Worm (Caenorhabditis elegans) whole organism, L1 larva: ENCODE measurements around the gene ttr-15.

Experiments
- C04F5.9 ChIP-seq: sonication (generic microtip); optimal IDR thresholded peaks from 2 replicates; lab custom pipeline; 2016; ENCODE audit warnings: missing genetic modification characterization, missing compliant biosample characterization
- C16A3.4 ChIP-seq: fragments of 150-350 bp; optimal IDR thresholded peaks from 2 replicates; lab custom pipeline; 2014; ENCODE audit warnings: missing biosample characterization, missing genetic modification characterization
- ama-1 ChIP-seq: fragments of 150-350 bp; optimal IDR thresholded peaks from 2 replicates; lab custom pipeline; 2014
- blmp-1 ChIP-seq: fragments of 150-350 bp; optimal IDR thresholded peaks from 2 replicates; lab custom pipeline; 2014; ENCODE audit warnings: missing biosample characterization, missing genetic modification characterization
- ceh-63 ChIP-seq: fragments of 200-800 bp; sonication (Bioruptor generic); optimal IDR thresholded peaks from 2 replicates; lab custom pipeline; 2018; ENCODE audit warnings: mild to moderate bottlenecking, missing genetic modification characterization, missing compliant biosample characterization
- ceh-90 ChIP-seq: sonication (generic microtip); optimal IDR thresholded peaks from 2 replicates; lab custom pipeline; 2016; ENCODE audit warnings: missing genetic modification characterization, missing compliant biosample characterization
- egl-13 ChIP-seq: sonication (generic microtip); optimal IDR thresholded peaks from 2 replicates; lab custom pipeline; 2016; ENCODE audit warnings: missing genotype, missing genetic modification reagents, missing genetic modification characterization, missing compliant biosample characterization
- elt-3 ChIP-seq, 6 experiments: fragments of 150-350 bp in 1 of 6; sonication (generic microtip); optimal IDR thresholded peaks; 2 replicates each; lab custom pipeline; 2017 to 2018; ENCODE audit warnings: missing biosample characterization in 6 of 6, missing genetic modification characterization in 6 of 6, inconsistent platforms in 1 of 6
- fkh-8 ChIP-seq: sonication (generic microtip); optimal IDR thresholded peaks from 2 replicates; lab custom pipeline; 2016; ENCODE audit warnings: mild to moderate bottlenecking, missing genetic modification characterization, missing compliant biosample characterization
- fos-1 ChIP-seq: fragments of 150-350 bp; optimal IDR thresholded peaks from 2 replicates; lab custom pipeline; 2014; ENCODE audit warnings: missing biosample characterization, missing genetic modification characterization
- hpl-2 ChIP-seq: fragments of 150-350 bp; optimal IDR thresholded peaks from 2 replicates; lab custom pipeline; 2014; ENCODE audit warnings: missing biosample characterization, missing genetic modification reagents, missing genetic modification characterization
- isw-1 ChIP-seq: fragments of 200-800 bp; sonication (Bioruptor generic); IDR thresholded peaks from 2 replicates; pipeline ENCODE4 v1.3.6; 2022; ENCODE audit warnings: missing genetic modification characterization, missing compliant biosample characterization
- jun-1 ChIP-seq: fragments of 150-350 bp; optimal IDR thresholded peaks from 2 replicates; lab custom pipeline; 2014; ENCODE audit warnings: missing biosample characterization, missing genetic modification reagents, missing genetic modification characterization
- lin-14 ChIP-seq: fragments of 200-800 bp; sonication (Bioruptor generic); optimal IDR thresholded peaks from 2 replicates; lab custom pipeline; 2018; ENCODE audit warnings: mild to moderate bottlenecking, missing genetic modification characterization, moderate library complexity, missing compliant biosample characterization
- mdl-1 ChIP-seq, 2 experiments: fragments of 150-350 bp; optimal IDR thresholded peaks; 2 replicates each; lab custom pipeline; 2014 to 2017; ENCODE audit warnings: missing biosample characterization in 2 of 2, missing genetic modification characterization in 2 of 2, inconsistent platforms in 1 of 2
- nhr-12 ChIP-seq: sonication (generic microtip); optimal IDR thresholded peaks from 2 replicates; lab custom pipeline; 2017; ENCODE audit warnings: missing biosample characterization, missing genetic modification characterization
- nhr-19 ChIP-seq: fragments of 200-800 bp; sonication (Bioruptor generic); conservative IDR thresholded peaks from 2 replicates; pipeline ENCODE4 v1.3.6; 2022; ENCODE audit warnings: missing genetic modification characterization, missing compliant biosample characterization
- nhr-20 ChIP-seq: sonication (generic microtip); optimal IDR thresholded peaks from 2 replicates; lab custom pipeline; 2016; ENCODE audit warnings: mild to moderate bottlenecking, missing genetic modification characterization, missing compliant biosample characterization
- nhr-71 ChIP-seq: sonication (generic microtip); optimal IDR thresholded peaks from 2 replicates; lab custom pipeline; 2016; ENCODE audit warnings: mild to moderate bottlenecking, missing genetic modification characterization, moderate library complexity, missing compliant biosample characterization
- nhr-76 ChIP-seq: sonication (generic microtip); optimal IDR thresholded peaks from 2 replicates; lab custom pipeline; 2017; ENCODE audit warnings: missing biosample characterization, missing genetic modification characterization
- nhr-84 ChIP-seq: sonication (generic microtip); optimal IDR thresholded peaks from 2 replicates; lab custom pipeline; 2017; ENCODE audit warnings: missing biosample characterization, missing genetic modification characterization
- nhr-85 ChIP-seq: sonication (generic microtip); peaks from one replicate; lab custom pipeline; 2016; ENCODE audit warnings: missing genetic modification characterization, inconsistent platforms, missing compliant biosample characterization
- nhr-90 ChIP-seq: sonication (generic microtip); optimal IDR thresholded peaks from 2 replicates; lab custom pipeline; 2016; ENCODE audit warnings: mild to moderate bottlenecking, missing genetic modification characterization, missing compliant biosample characterization; ENCODE audit not compliant: poor library complexity
- pax-3 ChIP-seq: fragments of 200-800 bp; sonication (Bioruptor generic); optimal IDR thresholded peaks from 2 replicates; lab custom pipeline; 2018; ENCODE audit warnings: mild to moderate bottlenecking, missing genetic modification characterization, moderate library complexity, missing compliant biosample characterization
- pqm-1 ChIP-seq: sonication (generic microtip); optimal IDR thresholded peaks from 3 replicates; lab custom pipeline; 2017; ENCODE audit warnings: missing biosample characterization, missing genetic modification characterization
- rnt-1 ChIP-seq: sonication (generic microtip); optimal IDR thresholded peaks from 2 replicates; lab custom pipeline; 2016; ENCODE audit warnings: mild to moderate bottlenecking, missing genetic modification characterization, moderate library complexity, missing compliant biosample characterization
- skn-1 ChIP-seq: fragments of 150-350 bp; optimal IDR thresholded peaks from 2 replicates; lab custom pipeline; 2014; ENCODE audit warnings: missing biosample characterization, missing genetic modification characterization
- sox-4 ChIP-seq: sonication (generic microtip); optimal IDR thresholded peaks from 2 replicates; lab custom pipeline; 2016; ENCODE audit warnings: missing genetic modification characterization, missing compliant biosample characterization
- sptf-1 ChIP-seq: fragments of 150-350 bp; optimal IDR thresholded peaks from 2 replicates; lab custom pipeline; 2014; ENCODE audit warnings: missing biosample characterization, missing genetic modification characterization
- tbx-2 ChIP-seq: sonication (generic microtip); optimal IDR thresholded peaks from 2 replicates; lab custom pipeline; 2016; ENCODE audit warnings: missing genetic modification characterization, missing compliant biosample characterization
- unc-130 ChIP-seq: fragments of 150-350 bp; optimal IDR thresholded peaks from 2 replicates; lab custom pipeline; 2017; ENCODE audit warnings: missing biosample characterization, missing genetic modification characterization, inconsistent platforms
- unc-98 ChIP-seq: fragments of 200-800 bp; sonication (Bioruptor generic); IDR thresholded peaks from 2 replicates; pipeline ENCODE4 v1.3.6; 2022; ENCODE audit warnings: missing genetic modification characterization, missing compliant biosample characterization
- xbp-1 ChIP-seq: sonication (generic microtip); optimal IDR thresholded peaks from 2 replicates; lab custom pipeline; 2016; ENCODE audit warnings: missing genetic modification characterization, missing compliant biosample characterization
- zip-4 ChIP-seq: fragments of 200-800 bp; sonication (Bioruptor generic); optimal IDR thresholded peaks from 2 replicates; lab custom pipeline; 2018; ENCODE audit warnings: mild to moderate bottlenecking, missing genetic modification characterization, moderate library complexity, missing compliant biosample characterization
- ztf-11 ChIP-seq, 2 experiments: sonication (generic microtip); optimal IDR thresholded peaks; 2 replicates each; lab custom pipeline; 2016 to 2017; ENCODE audit warnings: missing genetic modification characterization in 2 of 2, missing biosample characterization in 1 of 2, missing compliant biosample characterization in 1 of 2
- ztf-4 ChIP-seq: fragments of 150-350 bp; optimal IDR thresholded peaks from 2 replicates; lab custom pipeline; 2014; ENCODE audit warnings: missing biosample characterization, missing genetic modification characterization

Gene ttr-15

DNA sequence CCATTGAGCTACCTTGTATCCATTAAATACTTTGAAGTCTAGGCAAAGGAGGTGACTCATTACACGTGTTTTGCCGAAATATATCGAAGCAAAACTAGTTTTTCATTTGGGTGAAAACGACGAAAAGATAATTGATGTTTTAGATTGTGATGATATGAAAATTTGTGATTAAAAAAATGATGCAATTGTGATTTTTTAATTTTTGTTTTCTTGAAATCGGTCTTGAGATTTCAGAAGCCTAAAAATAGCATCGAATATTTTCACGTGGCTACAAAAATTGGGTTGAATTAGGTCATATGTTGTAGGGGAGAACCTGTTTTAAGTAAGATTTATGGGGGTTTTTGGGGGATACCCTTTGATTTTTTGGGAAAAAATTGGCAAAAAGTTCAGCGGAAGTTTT, 47.1 kb upstream of the ttr-15 start (continued):
- TF ChIP-seq sox-4 (tag; lab: Kevin White, UChicago) (no peak), nhr-19 (GFP tag; lab: Robert Waterston, UW) (no peak), egl-13 (no peak), sptf-1 (tag; lab: Kevin White, UChicago) (no peak), nhr-84 (no peak), nhr-85 (tag; lab: Kevin White, UChicago) (peak; percentile 95), C16A3.4 (tag; lab: Kevin White, UChicago) (no peak), pqm-1 (no peak), ztf-11 (tag; optimal IDR thresholded peaks at IDR 0.05; lab: Kevin White, UChicago) (no peak), nhr-90 (tag; lab: Kevin White, UChicago) (no peak), unc-98 (GFP tag; lab: Robert Waterston, UW) (no peak), blmp-1 (tag; lab: Kevin White, UChicago) (peak; percentile 23), ceh-90 (tag; lab: Kevin White, UChicago) (no peak), zip-4 (no peak), xbp-1 (tag; lab: Kevin White, UChicago) (no peak), ama-1 (no peak), nhr-76 (tag; lab: Kevin White, UChicago) (no peak), ztf-4 (tag; lab: Kevin White, UChicago) (no peak)
- TF ChIP-seq, all 84 proteins: peak for 11

DNA sequence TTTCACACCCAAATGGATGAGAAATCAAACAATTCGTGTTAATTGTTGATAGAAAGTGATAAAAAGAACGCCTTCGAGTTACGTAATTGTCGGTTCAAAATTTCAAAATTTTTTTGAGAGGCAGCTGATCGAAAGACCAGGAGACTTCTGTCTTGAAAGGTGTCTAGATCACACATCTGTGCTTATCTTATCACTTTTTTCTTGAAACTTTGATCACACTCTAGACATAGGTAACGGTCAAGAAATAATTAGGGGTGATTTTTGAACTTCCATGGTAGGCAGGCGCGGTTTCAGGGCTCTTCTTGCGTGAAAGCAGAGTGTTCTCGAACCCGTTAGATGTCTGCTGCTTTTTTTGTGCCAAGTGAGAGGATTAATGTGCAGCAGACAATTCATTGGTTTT, 44.3 kb upstream of the ttr-15 start:
- TF ChIP-seq elt-3 (tag; optimal IDR thresholded peaks at IDR 0.05; lab: Kevin White, UChicago) (peak in 2 of 6 experiments; percentile 32 to 78), isw-1 (GFP tag; lab: Robert Waterston, UW) (no peak), nhr-85 (tag; lab: Kevin White, UChicago) (peak; percentile 72), nhr-12 (tag; lab: Kevin White, UChicago) (no peak)

DNA sequence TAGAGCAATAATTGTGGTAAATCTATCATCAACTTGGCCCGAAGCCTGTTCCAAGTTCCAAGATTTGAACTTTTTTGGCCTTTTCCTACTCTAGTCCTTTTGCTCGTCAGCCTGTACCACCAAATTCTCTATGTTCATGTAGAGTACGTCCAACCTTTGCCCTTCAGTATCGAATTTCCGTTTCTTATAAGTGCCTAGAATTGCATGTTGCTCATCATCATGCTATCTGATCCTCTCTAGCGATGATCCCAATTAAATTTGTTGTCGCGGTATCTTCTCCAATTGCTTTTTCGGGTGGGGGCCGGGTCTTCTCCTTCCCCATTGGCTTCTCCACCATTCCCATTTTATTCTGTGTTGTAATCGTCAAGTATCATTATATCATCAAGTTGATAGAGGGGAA, 43.7 kb upstream of the ttr-15 start:
- TF ChIP-seq C04F5.9 (tag; lab: Kevin White, UChicago) (no peak), mdl-1 (tag; optimal IDR thresholded peaks at IDR 0.05; lab: Kevin White, UChicago) (no peak), tbx-2 (no peak), ztf-11 (tag; optimal IDR thresholded peaks at IDR 0.05; lab: Kevin White, UChicago) (no peak), elt-3 (tag; optimal IDR thresholded peaks at IDR 0.05; lab: Kevin White, UChicago) (no peak), nhr-20 (tag; lab: Kevin White, UChicago) (no peak), nhr-71 (tag; lab: Kevin White, UChicago) (no peak), sox-4 (tag; lab: Kevin White, UChicago) (no peak), hpl-2 (GFP tag; lab: Kevin White, UChicago) (no peak), unc-130 (tag; lab: Kevin White, UChicago) (no peak), jun-1 (tag; lab: Kevin White, UChicago) (no peak), lin-14 (no peak), pqm-1 (no peak), fos-1 (tag; lab: Kevin White, UChicago) (no peak), pax-3 (tag; lab: Kevin White, UChicago) (no peak)

DNA sequence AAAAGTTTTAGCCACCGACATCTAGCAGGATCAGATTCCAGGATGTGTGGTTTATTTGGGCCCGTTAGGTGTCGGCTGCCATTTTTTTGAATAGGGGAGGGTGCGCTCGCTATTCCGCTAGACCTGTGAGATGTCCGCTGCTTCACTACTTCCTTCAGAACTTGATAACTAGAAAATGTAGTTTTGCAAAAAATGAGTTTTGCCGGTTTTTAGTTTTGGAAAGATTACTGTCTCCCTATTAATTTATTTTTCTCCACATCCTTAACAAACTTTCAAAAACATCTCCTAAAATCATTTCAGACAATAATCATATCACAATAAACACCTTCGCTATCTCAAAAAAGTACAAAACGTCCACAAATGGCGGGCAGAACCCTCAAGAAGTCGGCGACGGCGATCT, 42.8 kb upstream of the ttr-15 start, which contains the start of gene vglu-2:
vglu-2 (plus strand) TSS at position 301 of the 400 bp plus-strand sequence.
- TF ChIP-seq ceh-63 (GFP tag; lab: Kevin White, UChicago) (no peak), fkh-8 (no peak), skn-1 (tag; lab: Kevin White, UChicago) (no peak), tbx-2 (no peak), unc-98 (GFP tag; lab: Robert Waterston, UW) (no peak)

DNA sequence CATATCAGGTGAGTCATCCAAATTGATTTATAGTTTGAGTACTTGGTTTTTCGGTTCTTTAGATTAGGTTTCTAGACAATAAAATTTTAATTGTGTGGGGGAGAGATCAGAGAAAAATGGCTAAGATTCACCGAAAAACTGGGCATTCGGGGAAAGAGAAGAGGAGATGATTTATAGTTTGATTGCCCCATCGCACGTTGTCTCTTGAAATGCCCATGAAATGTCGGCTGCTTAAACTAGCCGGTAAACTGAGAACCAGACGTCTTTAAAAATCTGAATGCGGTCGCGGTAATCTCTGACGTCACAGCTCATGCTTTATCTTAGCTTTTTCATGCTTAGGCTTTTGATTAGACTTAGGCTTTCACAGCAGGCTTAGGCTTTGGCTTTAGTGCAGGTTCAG, 40.7 kb upstream of the ttr-15 start:
- no peak for TF ChIP-seq C04F5.9 (tag; lab: Kevin White, UChicago)
- peak in 1 of 6 experiments; percentile 5 for TF ChIP-seq elt-3 (tag; optimal IDR thresholded peaks at IDR 0.05; lab: Kevin White, UChicago)
- peak; percentile 67 for TF ChIP-seq nhr-85 (tag; lab: Kevin White, UChicago)
- no peak for TF ChIP-seq rnt-1 (tag; lab: Kevin White, UChicago)
- TF ChIP-seq mdl-1 (tag; optimal IDR thresholded peaks at IDR 0.05; lab: Kevin White, UChicago) = no peak
